Fruit fly (Drosophila melanogaster) whole organism: ENCODE measurements around the gene CG13786.

Experiments
- CG8478 ChIP-seq: fragments of >200 bp; optimal IDR thresholded peaks from 2 replicates; lab custom pipeline; 2018; ENCODE audit warnings: inconsistent platforms
- Dll ChIP-seq: fragments of >200 bp; optimal IDR thresholded peaks from 2 replicates; lab custom pipeline; 2017
- EcR ChIP-seq, 2 experiments: fragments of >200 bp; optimal IDR thresholded peaks; 2 replicates each; lab custom pipeline; 2017; ENCODE audit warnings: missing biosample characterization in 2 of 2, missing genetic modification characterization in 2 of 2, missing genetic modification reagents in 2 of 2
- pan ChIP-seq: fragments of >200 bp; optimal IDR thresholded peaks from 2 replicates; lab custom pipeline; 2017
- psq ChIP-seq: fragments of >200 bp; optimal IDR thresholded peaks from 2 replicates; lab custom pipeline; 2017
- usp ChIP-seq: fragments of >200 bp; optimal IDR thresholded peaks from 2 replicates; lab custom pipeline; 2017; ENCODE audit warnings: missing biosample characterization, missing genetic modification characterization, mixed read lengths

- TF ChIP-seq psq (lab: Kevin White, UChicago) (no peak), usp (no peak), pan (lab: Kevin White, UChicago) (no peak), CG8478 (no peak), Dll (lab: Kevin White, UChicago) (no peak), EcR (GFP tag; optimal IDR thresholded peaks at IDR 0.05; lab: Kevin White, UChicago) (no peak)
Measured at dm6 chr2L:7213532-7213931, 39.2 kb downstream of the CG13786 start.
